Worm (Caenorhabditis elegans) whole organism, early embryonic: ENCODE measurements around the gene F22E5.7.
"Not testable (repeated sequence)": the region's sequence is repeated elsewhere in the genome, so short reads cannot be mapped to it uniquely, and the experiment has no call there.

ENCODE experiments used
- B0310.2 ChIP-seq: sonication (generic microtip); optimal IDR thresholded peaks from 2 replicates; lab custom pipeline; 2016; ENCODE audit warnings: mild to moderate bottlenecking, missing genetic modification characterization, missing compliant biosample characterization
- F13C5.2 ChIP-seq: sonication (generic microtip); optimal IDR thresholded peaks from 2 replicates; lab custom pipeline; 2017; ENCODE audit warnings: mild to moderate bottlenecking, missing genetic modification characterization, inconsistent platforms, missing compliant biosample characterization
- aly-1 ChIP-seq: sonication (generic microtip); optimal IDR thresholded peaks from 2 replicates; lab custom pipeline; 2016; ENCODE audit warnings: missing genetic modification characterization, missing compliant biosample characterization
- ama-1 ChIP-seq: fragments of 150-350 bp; optimal IDR thresholded peaks from 2 replicates; lab custom pipeline; 2014
- ceh-13 ChIP-seq: fragments of 200-800 bp; sonication (Bioruptor generic); optimal IDR thresholded peaks from 2 replicates; lab custom pipeline; 2018; ENCODE audit warnings: mild to moderate bottlenecking, missing genetic modification characterization, missing compliant biosample characterization
- ceh-36 ChIP-seq: sonication (generic microtip); optimal IDR thresholded peaks from 2 replicates; lab custom pipeline; 2016; ENCODE audit warnings: missing genetic modification characterization, inconsistent platforms, missing compliant biosample characterization
- ets-7 ChIP-seq: sonication (generic microtip); optimal IDR thresholded peaks from 2 replicates; lab custom pipeline; 2016; ENCODE audit warnings: missing genotype, missing genetic modification characterization, missing compliant biosample characterization
- flt-1 ChIP-seq: fragments of 200-800 bp; sonication (Bioruptor generic); IDR thresholded peaks from 2 replicates; pipeline ENCODE4 v1.3.6; 2022; ENCODE audit warnings: missing genetic modification characterization, missing compliant biosample characterization
- hmbx-1 ChIP-seq: sonication (generic microtip); optimal IDR thresholded peaks from 2 replicates; lab custom pipeline; 2016; ENCODE audit warnings: mild to moderate bottlenecking, missing genetic modification characterization, missing compliant biosample characterization
- hmg-4 ChIP-seq: fragments of 200-800 bp; sonication (Bioruptor generic); optimal IDR thresholded peaks from 2 replicates; lab custom pipeline; 2018; ENCODE audit warnings: mild to moderate bottlenecking, missing genetic modification characterization, missing compliant biosample characterization
- hnd-1 ChIP-seq: sonication (generic microtip); optimal IDR thresholded peaks from 2 replicates; lab custom pipeline; 2016; ENCODE audit warnings: missing genetic modification characterization, missing compliant biosample characterization
- pes-1 ChIP-seq: fragments of 200-800 bp; sonication (Bioruptor generic); IDR thresholded peaks from 2 replicates; pipeline ENCODE4 v1.3.6; 2022; ENCODE audit warnings: missing genetic modification reagents, missing genetic modification characterization, missing compliant biosample characterization
- scrt-1 ChIP-seq: fragments of 200-800 bp; sonication (Bioruptor generic); IDR thresholded peaks from 2 replicates; pipeline ENCODE4 v1.3.6; 2022; ENCODE audit warnings: missing genetic modification characterization, missing compliant biosample characterization
- sea-1 ChIP-seq: fragments of 200-800 bp; sonication (Bioruptor generic); conservative IDR thresholded peaks from 2 replicates; pipeline ENCODE4 v1.3.6; 2022; ENCODE audit warnings: missing genetic modification characterization, missing compliant biosample characterization
- tbx-11 ChIP-seq: fragments of 200-800 bp; sonication (Bioruptor generic); IDR thresholded peaks from 2 replicates; pipeline ENCODE4 v1.3.6; 2022; ENCODE audit warnings: missing genetic modification characterization, missing compliant biosample characterization
- tbx-37 ChIP-seq: fragments of 200-800 bp; sonication (Bioruptor generic); conservative IDR thresholded peaks from 2 replicates; pipeline ENCODE4 v1.3.6; 2022; ENCODE audit warnings: missing genetic modification reagents, missing genetic modification characterization, missing compliant biosample characterization
- tra-4 ChIP-seq: sonication (generic microtip); optimal IDR thresholded peaks from 2 replicates; lab custom pipeline; 2017; ENCODE audit warnings: missing genetic modification characterization, missing compliant biosample characterization

Gene F22E5.7

DNA sequence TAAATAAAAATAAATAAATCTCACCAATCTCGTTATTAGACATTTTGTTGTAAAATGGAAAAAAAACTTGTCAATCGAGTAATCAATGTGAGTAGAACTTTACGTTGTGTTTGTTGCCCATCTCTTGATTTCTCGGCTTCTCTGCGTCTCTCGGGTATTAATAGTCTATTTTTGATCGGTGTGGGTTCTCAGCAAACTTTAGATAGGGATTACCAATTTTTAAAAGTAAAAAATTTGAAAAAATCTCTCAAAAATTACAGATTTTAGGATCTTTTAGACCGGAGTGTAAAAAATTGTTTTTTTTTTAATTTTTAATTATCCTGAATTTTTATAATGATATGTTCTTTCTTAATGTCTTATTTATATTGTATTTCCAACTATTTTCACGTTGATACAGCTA lies 4.5 kb upstream of the F22E5.7 start, which contains the start of gene F22E5.21:
TSS of gene F22E5.21 (minus strand) at position 101 of the 400 bp plus-strand sequence.
- TF ChIP-seq tbx-11 (GFP tag; lab: Robert Waterston, UW): no peak
- no peak for TF ChIP-seq aly-1 (tag; lab: Kevin White, UChicago)
- no peak for TF ChIP-seq B0310.2 (tag; lab: Kevin White, UChicago)
- TF ChIP-seq pes-1: no peak
- no peak for TF ChIP-seq hnd-1 (tag; lab: Kevin White, UChicago)
- TF ChIP-seq F13C5.2 (tag; lab: Kevin White, UChicago): no peak
- TF ChIP-seq scrt-1 (GFP tag; lab: Robert Waterston, UW): no peak
- no peak for TF ChIP-seq ets-7 (tag; lab: Kevin White, UChicago)
- no peak for TF ChIP-seq ama-1 (lab: Kevin White, UChicago)
- no peak for TF ChIP-seq tbx-37 (GFP tag; lab: Robert Waterston, UW)
- no peak for TF ChIP-seq tra-4 (tag; lab: Kevin White, UChicago)
- no peak for TF ChIP-seq sea-1
- no peak for TF ChIP-seq flt-1 (GFP tag; lab: Robert Waterston, UW)

DNA sequence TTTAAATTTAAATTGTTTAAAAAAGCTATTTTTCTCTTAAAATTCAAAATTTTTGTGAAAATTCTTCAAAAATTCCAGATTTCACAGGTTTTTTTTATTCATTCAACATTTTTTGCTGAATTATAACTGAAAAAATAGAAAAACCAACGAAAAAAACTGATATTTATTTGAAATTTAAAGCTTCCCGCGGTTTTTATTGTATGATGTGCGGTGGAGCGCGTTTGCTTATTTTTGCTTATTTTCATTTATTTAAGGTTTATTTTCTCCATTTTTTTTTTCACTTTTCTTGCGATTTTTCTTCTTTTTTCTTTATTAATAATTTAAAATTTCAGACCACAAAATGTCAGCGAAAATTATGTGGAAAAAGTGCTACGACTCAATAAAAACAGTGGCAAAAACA lies 3.8 kb upstream of the F22E5.7 start, which contains the start of gene F22E5.9:
TSS of gene F22E5.9 (plus strand) at position 327 of the 400 bp plus-strand sequence.
- TF ChIP-seq scrt-1 (GFP tag; lab: Robert Waterston, UW) (no peak), hmg-4 (GFP tag; lab: Kevin White, UChicago) (no peak), pes-1 (no peak), F13C5.2 (tag; lab: Kevin White, UChicago) (no peak), B0310.2 (tag; lab: Kevin White, UChicago) (no peak), sea-1 (no peak), ceh-36 (tag; lab: Kevin White, UChicago) (no peak), tbx-37 (GFP tag; lab: Robert Waterston, UW) (no peak), tbx-11 (GFP tag; lab: Robert Waterston, UW) (no peak), ets-7 (tag; lab: Kevin White, UChicago) (no peak), tra-4 (tag; lab: Kevin White, UChicago) (no peak)

DNA sequence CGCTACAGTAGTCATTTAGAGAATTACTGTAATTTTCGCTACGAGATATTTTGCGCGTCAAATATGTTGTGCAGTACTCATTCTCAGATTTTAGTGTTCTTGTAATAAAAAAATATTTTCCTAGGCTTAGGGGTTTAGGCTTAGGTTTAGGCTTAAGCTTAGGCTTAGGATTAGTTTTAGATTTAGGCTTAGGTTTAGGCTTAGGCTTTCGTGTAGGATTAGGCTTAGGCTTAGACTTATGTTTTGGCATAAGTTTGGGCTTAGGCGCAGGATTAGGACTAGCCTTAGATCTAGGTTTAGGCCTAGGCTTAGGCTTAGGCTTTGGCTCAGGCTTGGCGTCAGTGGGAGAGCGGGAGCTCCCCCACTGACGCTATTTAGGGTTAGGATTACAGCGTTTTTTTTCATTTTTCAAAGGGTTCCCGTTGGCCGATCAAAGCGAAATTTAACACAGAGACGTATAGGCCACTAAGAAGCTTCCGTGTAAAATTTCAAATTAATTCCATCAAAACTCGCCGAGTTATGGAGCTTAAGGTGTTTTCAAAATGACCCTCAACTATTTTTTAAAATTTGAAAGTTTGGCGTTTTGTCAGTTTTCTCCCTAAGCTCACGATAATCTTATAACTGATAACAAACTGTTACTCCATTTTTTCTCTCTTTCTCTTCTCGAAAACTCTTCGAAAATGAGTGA lies 2.3 kb upstream of the F22E5.7 start, which contains the start of gene F22E5.8:
TSS of gene F22E5.8 (plus strand) at position 638 of the 688 bp plus-strand sequence.
- 0 out of 2 replicates have a peak, but pooled peaks have one; percentile 10 for TF ChIP-seq pes-1
- TF ChIP-seq ceh-36 (tag; lab: Kevin White, UChicago): peak; percentile 58

DNA sequence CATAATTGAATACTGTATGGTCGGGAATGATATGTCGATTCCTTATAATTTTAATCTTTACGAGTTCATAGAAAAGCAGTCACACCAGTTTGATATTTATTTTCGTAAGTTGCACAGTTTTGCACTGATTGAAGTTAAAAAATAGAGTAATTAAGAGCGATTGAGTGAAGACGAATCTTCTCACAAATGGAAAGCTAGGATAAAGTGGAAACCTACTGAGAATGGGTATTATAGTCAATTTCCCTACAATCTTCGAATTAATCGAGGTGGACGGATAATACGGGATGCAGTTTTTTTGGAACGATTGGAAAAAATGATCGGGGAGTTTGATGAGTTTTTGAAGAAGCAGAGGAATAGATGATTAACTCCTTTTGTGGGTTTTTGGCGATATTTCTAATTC lies 895 bp upstream of the F22E5.7 start, which contains the start of gene F22E5.23:
TSS of gene F22E5.23 (plus strand) at position 301 of the 400 bp plus-strand sequence.
- TF ChIP-seq hmbx-1 (tag; lab: Kevin White, UChicago) (no peak), hmg-4 (GFP tag; lab: Kevin White, UChicago) (no peak), scrt-1 (GFP tag; lab: Robert Waterston, UW) (no peak), ets-7 (tag; lab: Kevin White, UChicago) (no peak), ceh-13 (GFP tag; lab: Kevin White, UChicago) (no peak), flt-1 (GFP tag; lab: Robert Waterston, UW) (no peak), tra-4 (tag; lab: Kevin White, UChicago) (no peak), ceh-36 (tag; lab: Kevin White, UChicago) (no peak), ama-1 (lab: Kevin White, UChicago) (no peak), B0310.2 (tag; lab: Kevin White, UChicago) (no peak), tbx-37 (GFP tag; lab: Robert Waterston, UW) (no peak)

DNA sequence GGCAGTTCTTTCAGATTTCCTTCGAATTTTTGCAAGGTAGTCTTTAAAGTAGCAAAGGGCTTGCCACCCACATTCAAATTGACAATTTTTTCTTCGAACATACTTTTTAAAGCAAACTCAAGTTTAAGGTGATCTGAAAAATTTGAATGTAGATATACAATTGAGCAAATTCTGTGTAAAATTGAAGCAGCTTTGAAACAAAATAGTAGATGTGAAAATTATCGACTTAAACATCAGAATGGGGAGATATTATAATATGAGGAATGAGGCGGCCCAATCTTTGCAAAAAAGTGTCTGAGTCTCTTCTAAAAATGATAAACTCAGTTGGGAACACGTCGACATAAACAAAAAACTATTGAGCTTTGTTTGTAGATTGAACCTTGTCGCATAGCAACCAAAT lies 2.6 kb downstream of the F22E5.7 start, which contains the start of gene F22E5.11:
TSS of gene F22E5.11 (minus strand) at position 101 of the 400 bp plus-strand sequence.
- TF ChIP-seq pes-1 (no peak), F13C5.2 (tag; lab: Kevin White, UChicago) (no peak), hnd-1 (tag; lab: Kevin White, UChicago) (no peak), scrt-1 (GFP tag; lab: Robert Waterston, UW) (no peak), ceh-36 (tag; lab: Kevin White, UChicago) (no peak), ceh-13 (GFP tag; lab: Kevin White, UChicago) (no peak), tbx-37 (GFP tag; lab: Robert Waterston, UW) (no peak), sea-1 (no peak), flt-1 (GFP tag; lab: Robert Waterston, UW) (no peak), ets-7 (tag; lab: Kevin White, UChicago) (no peak), ama-1 (lab: Kevin White, UChicago) (no peak), aly-1 (tag; lab: Kevin White, UChicago) (no peak), hmg-4 (GFP tag; lab: Kevin White, UChicago) (no peak), hmbx-1 (tag; lab: Kevin White, UChicago) (no peak), B0310.2 (tag; lab: Kevin White, UChicago) (no peak), tra-4 (tag; lab: Kevin White, UChicago) (no peak), tbx-11 (GFP tag; lab: Robert Waterston, UW) (no peak)

DNA sequence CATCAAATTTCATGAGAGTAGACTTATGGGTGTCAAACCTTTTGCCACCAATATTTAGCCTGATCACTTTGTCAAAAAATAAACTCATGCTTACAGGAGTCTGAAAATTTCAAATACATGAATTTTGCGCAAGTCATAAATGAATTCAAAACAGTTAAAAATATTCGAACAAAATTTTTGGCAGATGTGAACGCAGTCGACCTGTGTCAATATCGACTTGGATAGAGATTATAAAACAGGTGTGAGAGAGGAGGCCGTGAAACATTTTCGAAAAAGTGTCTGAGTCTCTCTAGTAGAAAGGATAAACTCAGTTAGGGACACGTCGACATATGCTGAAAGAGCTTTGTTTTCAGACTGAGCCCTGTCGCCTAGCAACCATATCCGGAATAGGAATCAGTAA lies 4.9 kb downstream of the F22E5.7 start, which contains the start of gene F22E5.12:
TSS of gene F22E5.12 (minus strand) at position 101 of the 400 bp plus-strand sequence.
- TF ChIP-seq pes-1; ets-7 (tag; lab: Kevin White, UChicago); ceh-36 (tag; lab: Kevin White, UChicago): not testable (repeated sequence)

DNA sequence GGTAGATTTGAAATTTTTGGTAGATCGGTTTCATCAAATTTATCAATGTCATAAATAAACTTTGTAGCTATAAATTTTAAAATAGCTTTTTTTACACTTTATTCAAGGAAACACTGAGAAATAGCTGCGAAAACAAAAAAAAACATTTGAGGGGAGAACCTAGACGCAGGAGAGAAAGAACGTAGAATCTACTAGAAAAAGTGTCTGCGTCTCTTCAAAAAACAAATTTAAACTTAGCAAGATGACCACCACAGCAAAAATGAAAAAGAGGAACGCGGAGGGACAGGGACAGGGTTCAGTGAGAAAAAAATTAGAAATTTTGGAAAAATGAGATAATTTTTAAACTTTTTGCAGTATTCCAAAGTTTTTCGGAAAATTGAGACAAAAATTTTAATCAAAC lies 7.1 kb downstream of the F22E5.7 start:
- TF ChIP-seq tra-4 (tag; lab: Kevin White, UChicago) (no peak), hmbx-1 (tag; lab: Kevin White, UChicago) (no peak), ets-7 (tag; lab: Kevin White, UChicago) (no peak), flt-1 (GFP tag; lab: Robert Waterston, UW) (no peak), hnd-1 (tag; lab: Kevin White, UChicago) (no peak), F13C5.2 (tag; lab: Kevin White, UChicago) (no peak), pes-1 (no peak), hmg-4 (GFP tag; lab: Kevin White, UChicago) (no peak), aly-1 (tag; lab: Kevin White, UChicago) (no peak), ama-1 (lab: Kevin White, UChicago) (no peak), tbx-37 (GFP tag; lab: Robert Waterston, UW) (no peak), sea-1 (no peak), ceh-36 (tag; lab: Kevin White, UChicago) (no peak), scrt-1 (GFP tag; lab: Robert Waterston, UW) (no peak), ceh-13 (GFP tag; lab: Kevin White, UChicago) (no peak), tbx-11 (GFP tag; lab: Robert Waterston, UW) (no peak), B0310.2 (tag; lab: Kevin White, UChicago) (no peak)
